Fruit fly (Drosophila melanogaster) whole organism, embryonic: ENCODE measurements around the gene ZnT77C.

ENCODE experiments used
- Atf-2 ChIP-seq: fragments of 200-800 bp; sonication (Bioruptor generic); optimal IDR thresholded peaks from 2 replicates; lab custom pipeline; 2016; ENCODE audit warnings: missing biosample characterization, missing genetic modification characterization
- CG10147 ChIP-seq: fragments of 200-800 bp; sonication (Bioruptor generic); optimal IDR thresholded peaks from 2 replicates; lab custom pipeline; 2019; ENCODE audit warnings: missing biosample characterization, mild to moderate bottlenecking, missing genetic modification characterization, moderate library complexity
- CG10321 ChIP-seq: fragments of 200-800 bp; sonication (Bioruptor generic); IDR thresholded peaks from 2 replicates; pipeline ENCODE4 v1.3.6; 2022; ENCODE audit warnings: missing biosample characterization, missing genetic modification characterization
- CG10979 ChIP-seq: fragments of 200-800 bp; sonication (Bioruptor generic); optimal IDR thresholded peaks from 2 replicates; lab custom pipeline; 2018; ENCODE audit warnings: missing biosample characterization, mild to moderate bottlenecking, missing genetic modification characterization, moderate library complexity
- CG11456 ChIP-seq: fragments of 200-800 bp; sonication (Bioruptor generic); IDR thresholded peaks from 3 replicates; pipeline ENCODE4 v1.3.6; 2022; ENCODE audit warnings: missing biosample characterization, missing genetic modification characterization
- CG11560 ChIP-seq: fragments of 200-800 bp; sonication (Bioruptor generic); IDR thresholded peaks from 3 replicates; pipeline ENCODE4 v1.3.6; 2022; ENCODE audit warnings: missing biosample characterization, missing genetic modification characterization
- CG12236 ChIP-seq: fragments of 200-800 bp; sonication (Bioruptor generic); optimal IDR thresholded peaks from 2 replicates; lab custom pipeline; 2016; ENCODE audit warnings: missing biosample characterization, missing genetic modification characterization
- CG13624 ChIP-seq: fragments of 200-800 bp; sonication (Bioruptor generic); optimal IDR thresholded peaks from 2 replicates; lab custom pipeline; 2016; ENCODE audit warnings: missing biosample characterization, missing genetic modification characterization
- CG14014 ChIP-seq: fragments of 200-800 bp; sonication (Bioruptor generic); IDR thresholded peaks from 2 replicates; pipeline ENCODE4 v1.3.6; 2022; ENCODE audit warnings: missing biosample characterization, missing genetic modification characterization
- CG16813 ChIP-seq: fragments of 200-800 bp; sonication (Bioruptor generic); IDR thresholded peaks from 3 replicates; pipeline ENCODE4 v1.3.6; 2022; ENCODE audit warnings: missing biosample characterization, missing genetic modification characterization; ENCODE audit not compliant: partially characterized antibody
- CG1792 ChIP-seq: fragments of 200-800 bp; sonication (Bioruptor generic); optimal IDR thresholded peaks from 2 replicates; lab custom pipeline; 2016; ENCODE audit warnings: missing biosample characterization, missing genetic modification characterization
- CG2875 ChIP-seq: fragments of 200-800 bp; sonication (Bioruptor generic); optimal IDR thresholded peaks from 2 replicates; lab custom pipeline; 2017; ENCODE audit warnings: missing biosample characterization, mild to moderate bottlenecking, missing genetic modification characterization, missing genetic modification reagents
- CG32767 ChIP-seq: fragments of 200-800 bp; sonication (Bioruptor generic); IDR thresholded peaks from 2 replicates; pipeline ENCODE4 v1.3.6; 2022; ENCODE audit warnings: missing biosample characterization, missing genetic modification characterization
- CG32772 ChIP-seq: fragments of 200-800 bp; sonication (Bioruptor generic); IDR thresholded peaks from 2 replicates; pipeline ENCODE4 v1.3.6; 2022; ENCODE audit warnings: missing biosample characterization, missing genetic modification characterization
- CG4730 ChIP-seq: fragments of 200-800 bp; sonication (Bioruptor generic); IDR thresholded peaks from 2 replicates; pipeline ENCODE4 v1.3.6; 2022; ENCODE audit warnings: missing biosample characterization, missing genetic modification characterization
- CG4820 ChIP-seq: fragments of 200-800 bp; sonication (Bioruptor generic); optimal IDR thresholded peaks from 3 replicates; lab custom pipeline; 2016; ENCODE audit warnings: missing biosample characterization, missing genetic modification characterization
- CG6765 ChIP-seq: fragments of 200-800 bp; sonication (Bioruptor generic); optimal IDR thresholded peaks from 3 replicates; lab custom pipeline; 2017; ENCODE audit warnings: missing biosample characterization, mild to moderate bottlenecking, missing genetic modification characterization
- CG8944 ChIP-seq: fragments of 200-800 bp; sonication (Bioruptor generic); optimal IDR thresholded peaks from 3 replicates; lab custom pipeline; 2016; ENCODE audit warnings: missing biosample characterization, missing genetic modification characterization
- CkIIα-i1 ChIP-seq: fragments of 200-800 bp; sonication (Bioruptor generic); IDR thresholded peaks from 2 replicates; pipeline ENCODE4 v1.3.6; 2022; ENCODE audit warnings: missing biosample characterization, missing genetic modification characterization
- Dip3 ChIP-seq: fragments of 200-800 bp; sonication (Bioruptor generic); optimal IDR thresholded peaks from 3 replicates; lab custom pipeline; 2016; ENCODE audit warnings: missing biosample characterization, missing genetic modification characterization
- Doc2 ChIP-seq: fragments of 200-800 bp; sonication (Bioruptor generic); IDR thresholded peaks from 2 replicates; pipeline ENCODE4 v1.3.6; 2022; ENCODE audit warnings: missing biosample characterization, missing genetic modification characterization
- HLHmδ ChIP-seq: fragments of 200-800 bp; sonication (Bioruptor generic); optimal IDR thresholded peaks from 2 replicates; lab custom pipeline; 2018; ENCODE audit warnings: missing biosample characterization, mild to moderate bottlenecking, missing genetic modification characterization, moderate library complexity
- Hmr ChIP-seq: fragments of 200-800 bp; sonication (Bioruptor generic); optimal IDR thresholded peaks from 3 replicates; lab custom pipeline; 2017; ENCODE audit warnings: mild to moderate bottlenecking, missing biosample characterization, missing genetic modification reagents, missing genetic modification characterization
- Kr ChIP-seq: fragments of 200-800 bp; sonication (Bioruptor generic); optimal IDR thresholded peaks from 2 replicates; lab custom pipeline; 2017; ENCODE audit warnings: missing biosample characterization, mild to moderate bottlenecking, missing genetic modification characterization
- MESR4 ChIP-seq: fragments of 200-800 bp; sonication (Bioruptor generic); optimal IDR thresholded peaks from 2 replicates; lab custom pipeline; 2018; ENCODE audit warnings: missing biosample characterization, mild to moderate bottlenecking, missing genetic modification characterization, moderate library complexity
- Nf-YA ChIP-seq: fragments of 200-800 bp; sonication (Bioruptor generic); IDR thresholded peaks from 2 replicates; pipeline ENCODE4 v1.3.6; 2022; ENCODE audit warnings: missing biosample characterization, missing genetic modification characterization
- Optix ChIP-seq: fragments of 200-800 bp; sonication (Bioruptor generic); IDR thresholded peaks from 3 replicates; pipeline ENCODE4 v1.3.6; 2022; ENCODE audit warnings: missing biosample characterization, missing genetic modification characterization
- Rx ChIP-seq: fragments of 200-800 bp; sonication (Bioruptor generic); IDR thresholded peaks from 2 replicates; pipeline ENCODE4 v1.3.6; 2022; ENCODE audit warnings: missing biosample characterization, missing genetic modification characterization
- Six4 ChIP-seq: fragments of 200-800 bp; sonication (Bioruptor generic); optimal IDR thresholded peaks from 2 replicates; lab custom pipeline; 2016; ENCODE audit warnings: missing biosample characterization, missing genetic modification characterization
- amos ChIP-seq: fragments of 200-800 bp; sonication (Bioruptor generic); IDR thresholded peaks from 2 replicates; pipeline ENCODE4 v1.3.6; 2022; ENCODE audit warnings: missing biosample characterization, missing genetic modification characterization; ENCODE audit not compliant: partially characterized antibody
- ase ChIP-seq: fragments of 200-800 bp; sonication (Bioruptor generic); IDR thresholded peaks from 3 replicates; pipeline ENCODE4 v1.3.6; 2022; ENCODE audit warnings: missing biosample characterization, missing genetic modification characterization
- bcd ChIP-seq: fragments of 200-800 bp; sonication (Bioruptor generic); optimal IDR thresholded peaks from 2 replicates; lab custom pipeline; 2017; ENCODE audit warnings: missing biosample characterization, mild to moderate bottlenecking, missing genetic modification characterization
- bsh ChIP-seq, 2 experiments: fragments of 200-800 bp; sonication (Bioruptor generic); optimal IDR thresholded peaks; 2 replicates each; lab custom pipeline; 2017 to 2018; ENCODE audit warnings: mild to moderate bottlenecking in 2 of 2, missing biosample characterization in 2 of 2, missing genetic modification characterization in 2 of 2, moderate library complexity in 1 of 2
- crol ChIP-seq: fragments of 200-800 bp; sonication (Bioruptor generic); IDR thresholded peaks from 2 replicates; pipeline ENCODE4 v1.3.6; 2022; ENCODE audit warnings: missing biosample characterization, missing genetic modification characterization
- gcm ChIP-seq: fragments of 200-800 bp; sonication (Bioruptor generic); optimal IDR thresholded peaks from 2 replicates; lab custom pipeline; 2019; ENCODE audit warnings: missing biosample characterization, mild to moderate bottlenecking, missing genetic modification characterization, moderate library complexity
- ind ChIP-seq: fragments of 200-800 bp; sonication (Bioruptor generic); optimal IDR thresholded peaks from 3 replicates; lab custom pipeline; 2016; ENCODE audit warnings: missing biosample characterization, missing genetic modification characterization
- inv ChIP-seq: fragments of 200-800 bp; sonication (Bioruptor generic); IDR thresholded peaks from 2 replicates; pipeline ENCODE4 v1.3.6; 2022; ENCODE audit warnings: missing biosample characterization, missing genetic modification characterization; ENCODE audit not compliant: partially characterized antibody
- kah ChIP-seq: fragments of 200-800 bp; sonication (Bioruptor generic); optimal IDR thresholded peaks from 2 replicates; lab custom pipeline; 2018; ENCODE audit warnings: missing biosample characterization, mild to moderate bottlenecking, missing genetic modification characterization
- mirr ChIP-seq: fragments of 200-800 bp; sonication (Bioruptor generic); optimal IDR thresholded peaks from 3 replicates; lab custom pipeline; 2018; ENCODE audit warnings: missing biosample characterization, mild to moderate bottlenecking, missing genetic modification characterization
- nom ChIP-seq: fragments of 200-800 bp; sonication (Bioruptor generic); optimal IDR thresholded peaks from 2 replicates; lab custom pipeline; 2017; ENCODE audit warnings: missing biosample characterization, missing genetic modification characterization, mild to moderate bottlenecking, moderate library complexity, missing genetic modification reagents
- p53 ChIP-seq: fragments of 200-800 bp; sonication (Bioruptor generic); optimal IDR thresholded peaks from 2 replicates; lab custom pipeline; 2016; ENCODE audit warnings: missing biosample characterization, missing genetic modification characterization
- phol ChIP-seq: fragments of 200-800 bp; sonication (Bioruptor generic); optimal IDR thresholded peaks from 3 replicates; lab custom pipeline; 2018; ENCODE audit warnings: missing biosample characterization, mild to moderate bottlenecking, missing genetic modification characterization, moderate library complexity
- pnt ChIP-seq: fragments of 200-800 bp; sonication (Bioruptor generic); optimal IDR thresholded peaks from 3 replicates; lab custom pipeline; 2016; ENCODE audit warnings: missing biosample characterization, missing genetic modification characterization
- rib ChIP-seq: fragments of 200-800 bp; sonication (Bioruptor generic); IDR thresholded peaks from 2 replicates; pipeline ENCODE4 v1.3.6; 2022; ENCODE audit warnings: missing biosample characterization, missing genetic modification characterization
- run ChIP-seq: fragments of 200-800 bp; sonication (Bioruptor generic); optimal IDR thresholded peaks from 3 replicates; lab custom pipeline; 2018; ENCODE audit warnings: missing biosample characterization, mild to moderate bottlenecking, missing genetic modification characterization
- sqz ChIP-seq: fragments of 200-800 bp; sonication (Bioruptor generic); optimal IDR thresholded peaks from 3 replicates; lab custom pipeline; 2018; ENCODE audit warnings: missing biosample characterization, mild to moderate bottlenecking, missing genetic modification characterization
- stwl ChIP-seq: fragments of 200-800 bp; sonication (Bioruptor generic); optimal IDR thresholded peaks from 3 replicates; lab custom pipeline; 2018; ENCODE audit warnings: missing biosample characterization, mild to moderate bottlenecking, missing genetic modification characterization, moderate library complexity
- wek ChIP-seq: fragments of 200-800 bp; sonication (Bioruptor generic); optimal IDR thresholded peaks from 3 replicates; lab custom pipeline; 2018; ENCODE audit warnings: missing biosample characterization, mild to moderate bottlenecking, missing genetic modification characterization, moderate library complexity
- zen2 ChIP-seq: fragments of 200-800 bp; sonication (Bioruptor generic); IDR thresholded peaks from 3 replicates; pipeline ENCODE4 v1.3.6; 2022; ENCODE audit warnings: missing biosample characterization, missing genetic modification characterization; ENCODE audit not compliant: partially characterized antibody

ZnT77C gene

DNA sequence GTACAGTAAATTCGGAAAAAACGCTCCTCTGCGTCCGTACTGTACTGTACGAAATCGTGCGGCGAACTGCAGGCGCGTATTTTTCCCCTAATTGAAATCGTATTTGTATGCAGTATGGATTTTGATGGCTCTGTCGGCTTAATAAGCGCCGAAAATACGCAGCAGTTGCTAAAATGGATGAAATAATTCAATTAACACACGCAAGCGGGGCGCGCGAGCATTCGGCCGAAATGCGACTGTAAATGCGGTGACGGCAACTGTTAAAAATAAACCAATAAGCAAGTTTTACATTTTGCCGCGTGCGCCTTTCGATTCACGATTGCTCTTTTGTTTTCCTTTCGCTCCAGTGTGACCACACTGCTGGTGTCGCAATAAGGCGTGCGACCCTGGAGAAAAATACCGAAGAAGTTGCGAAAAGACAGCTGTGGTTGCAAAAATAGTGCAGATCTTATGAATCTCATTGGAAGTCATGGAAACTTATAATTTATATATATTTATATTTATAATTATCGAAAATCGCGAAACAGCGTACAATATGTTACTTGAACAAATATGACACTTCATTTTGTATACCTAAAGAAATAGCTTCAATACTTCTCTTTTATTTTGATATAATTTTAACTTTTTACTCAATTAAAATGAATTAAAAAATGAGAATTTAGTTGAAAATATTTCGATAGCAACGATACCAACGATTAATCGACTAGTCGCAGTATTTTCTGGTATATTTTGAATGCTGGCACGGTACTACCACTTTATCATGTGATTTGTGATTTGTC, 21.5 kb downstream of the ZnT77C start, which contains the start of the genes CG32428 and CG5969 (continued):
- TF ChIP-seq CG10979 (tag; lab: Kevin White, UChicago) (no peak), Optix (GFP tag; lab: Robert Waterston, UW) (no peak), Kr (no peak), Atf-2 (GFP tag; lab: Kevin White, UChicago) (no peak), rib (peak; percentile 77), amos (GFP tag; lab: Robert Waterston, UW) (no peak), wek (GFP tag; lab: Kevin White, UChicago) (peak; percentile 51), MESR4 (peak; percentile 44), CG16813 (GFP tag; lab: Robert Waterston, UW) (no peak), bsh (GFP tag; optimal IDR thresholded peaks at IDR 0.05; lab: Kevin White, UChicago) (peak in 1 of 2 experiments; percentile 35), Six4 (GFP tag; lab: Kevin White, UChicago) (peak; percentile 29), ind (peak; percentile 68), CG10321 (GFP tag; lab: Robert Waterston, UW) (0 out of 2 replicates have a peak, but pooled peaks have one; percentile 7), crol (GFP tag; lab: Robert Waterston, UW) (no peak), Hmr (GFP tag; lab: Kevin White, UChicago) (peak; percentile 83), CG1792 (GFP tag; lab: Kevin White, UChicago) (no peak), Dip3 (peak; percentile 9), mirr (GFP tag; lab: Kevin White, UChicago) (peak; percentile 29), nom (GFP tag; lab: Kevin White, UChicago) (no peak), sqz (GFP tag; lab: Kevin White, UChicago) (peak; percentile 15), HLHmδ (GFP tag; lab: Kevin White, UChicago) (peak; percentile 34), CkIIα-i1 (no peak), run (tag; lab: Kevin White, UChicago) (peak; percentile 14), CG11560 (tag; lab: Robert Waterston, UW) (no peak), CG10147 (GFP tag; lab: Kevin White, UChicago) (peak; percentile 65), CG11456 (GFP tag; lab: Robert Waterston, UW) (peak; percentile 71), CG13624 (GFP tag; lab: Kevin White, UChicago) (peak; percentile 31), CG8944 (GFP tag; lab: Kevin White, UChicago) (no peak), inv (no peak), Rx (GFP tag; lab: Robert Waterston, UW) (peak; percentile 49; the same call in 1 of the 2 replicates), CG14014 (GFP tag; lab: Robert Waterston, UW) (peak; percentile 71), phol (tag; lab: Kevin White, UChicago) (peak; percentile 69), bcd (GFP tag; lab: Kevin White, UChicago) (peak; percentile 56), zen2 (GFP tag; lab: Robert Waterston, UW) (no peak), ase (peak; percentile 50; the same call in 1 of the 3 replicates), CG4730 (GFP tag; lab: Robert Waterston, UW) (no peak), kah (GFP tag; lab: Kevin White, UChicago) (no peak), pnt (GFP tag; lab: Kevin White, UChicago) (no peak), CG32767 (GFP tag; lab: Robert Waterston, UW) (no peak), gcm (GFP tag; lab: Kevin White, UChicago) (peak; percentile 32), Doc2 (GFP tag; lab: Robert Waterston, UW) (no peak), CG6765 (GFP tag; lab: Kevin White, UChicago) (peak; percentile 12), Nf-YA (no peak), p53 (GFP tag; lab: Kevin White, UChicago) (no peak), CG4820 (GFP tag; lab: Kevin White, UChicago) (no peak), CG32772 (GFP tag; lab: Robert Waterston, UW) (peak; percentile 49; the same call in 1 of the 2 replicates), CG2875 (GFP tag; lab: Kevin White, UChicago) (no peak), CG12236 (GFP tag; lab: Kevin White, UChicago) (no peak), stwl (tag; lab: Kevin White, UChicago) (peak; percentile 59)
